In the genomic region with DNA sequence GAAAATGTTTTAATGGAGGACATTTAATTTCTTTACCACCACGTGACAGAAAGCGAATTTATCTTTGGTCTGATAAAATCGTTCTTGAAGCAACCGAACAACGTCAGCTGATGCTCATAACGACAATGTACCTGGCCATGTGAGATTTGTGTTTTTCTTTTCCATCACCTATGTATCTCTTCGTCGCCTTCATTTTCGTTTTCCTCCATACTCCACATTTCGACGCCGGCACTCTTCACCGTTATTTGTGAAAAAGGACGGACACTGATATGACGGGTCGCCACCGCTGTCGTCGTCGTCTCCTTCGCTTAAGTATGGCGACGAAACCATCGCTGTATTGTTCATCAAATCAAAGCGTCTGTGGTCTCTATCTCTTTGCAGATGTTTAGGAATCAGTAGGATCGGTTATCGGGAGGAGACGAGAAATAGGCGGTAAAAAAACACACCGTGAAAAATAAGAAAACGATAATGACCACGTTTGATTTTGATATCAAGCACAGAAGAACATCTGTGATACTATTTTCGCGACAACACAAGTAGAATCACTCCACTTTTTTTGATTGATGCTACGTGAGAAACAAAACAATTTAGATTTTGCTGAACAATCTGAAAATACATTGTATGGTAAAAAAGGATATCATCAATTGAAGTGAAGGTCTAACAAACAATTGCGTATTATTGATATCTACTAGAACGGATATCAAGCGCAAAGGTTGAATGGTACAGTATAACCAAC, we compare ENCODE assay signal across 2 worm cellular contexts.
TF ChIP-seq lines count a peak whose summit lies in the region.

No protein-coding gene starts in this region.

TF ChIP-seq in whole organism, L1 larva, 84 proteins besides CTCF, POLR2A, EP300 and RAD21 (continued from another document):
- TF ChIP-seq lsy-2 (tag; optimal IDR thresholded peaks at IDR 0.05; lab: Kevin White, UChicago) (peak in 1 of 2 experiments; percentile 8), nhr-237 (tag; optimal IDR thresholded peaks at IDR 0.05; lab: Kevin White, UChicago) (no peak), unc-86 (tag; optimal IDR thresholded peaks at IDR 0.05; lab: Kevin White, UChicago) (no peak), ztf-4 (tag; optimal IDR thresholded peaks at IDR 0.05; lab: Kevin White, UChicago) (no peak), egl-27 (tag; optimal IDR thresholded peaks at IDR 0.05; lab: Kevin White, UChicago) (no peak), nhr-84 (tag; optimal IDR thresholded peaks at IDR 0.05; lab: Kevin White, UChicago) (no peak), mdl-1 (tag; optimal IDR thresholded peaks at IDR 0.05; lab: Kevin White, UChicago) (peak in 1 of 2 experiments; percentile 72), dsc-1 (tag; optimal IDR thresholded peaks at IDR 0.05; lab: Kevin White, UChicago) (no peak), nhr-47 (tag; optimal IDR thresholded peaks at IDR 0.05; lab: Kevin White, UChicago) (peak; percentile 34), C34B4.2 (tag; optimal IDR thresholded peaks at IDR 0.05; lab: Kevin White, UChicago) (no peak)

TF ChIP-seq in whole organism, L4 larva, 104 proteins besides CTCF, POLR2A, EP300 and RAD21 (continued from another document):
- no peak for TF ChIP-seq fkh-10 (GFP tag; optimal IDR thresholded peaks at IDR 0.05; lab: Kevin White, UChicago)
- peak; percentile 65 for TF ChIP-seq mxl-3 (GFP tag; optimal IDR thresholded peaks at IDR 0.05; lab: Kevin White, UChicago)
- peak; percentile 64 for TF ChIP-seq aha-1 (tag; lab: Kevin White, UChicago)
- TF ChIP-seq arid-1 (GFP tag; conservative IDR thresholded peaks at IDR 0.05; lab: Robert Waterston, UW), result no peak
- no peak for TF ChIP-seq nhr-25 (tag; optimal IDR thresholded peaks at IDR 0.05; lab: Kevin White, UChicago; ENCODE audit: borderline replicate concordance, insufficient read depth)
- TF ChIP-seq hlh-11 (tag; optimal IDR thresholded peaks at IDR 0.05; lab: Kevin White, UChicago), result peak; percentile 82
